Worm (Caenorhabditis elegans) whole organism, midembryonic: Measurements from ENCODE around the gene srg-32.

Experiments used
- T22C8.4 ChIP-seq: fragments of 200-800 bp; sonication (Bioruptor generic); IDR thresholded peaks from 2 replicates; pipeline ENCODE4 v1.3.6; 2022; ENCODE audit warnings: missing genetic modification characterization, missing compliant biosample characterization
- cog-1 ChIP-seq: sonication (generic microtip); optimal IDR thresholded peaks from 2 replicates; lab custom pipeline; 2016; ENCODE audit warnings: missing genetic modification characterization, missing compliant biosample characterization
- flt-1 ChIP-seq: fragments of 200-800 bp; sonication (Bioruptor generic); IDR thresholded peaks from 2 replicates; pipeline ENCODE4 v1.3.6; 2022; ENCODE audit warnings: missing genetic modification characterization, missing compliant biosample characterization
- klf-2 ChIP-seq: fragments of 200-800 bp; sonication (Bioruptor generic); conservative IDR thresholded peaks from 2 replicates; pipeline ENCODE4 v1.3.6; 2022; ENCODE audit warnings: missing genetic modification reagents, missing genetic modification characterization, missing compliant biosample characterization
- med-1 ChIP-seq: sonication (generic microtip); optimal IDR thresholded peaks from 2 replicates; lab custom pipeline; 2017; ENCODE audit warnings: missing genetic modification characterization, mild to moderate bottlenecking, missing compliant biosample characterization, antibody characterized with exemption, missing genetic modification reagents; ENCODE audit not compliant: insufficient read depth
- ref-1 ChIP-seq: fragments of 200-800 bp; sonication (Bioruptor generic); conservative IDR thresholded peaks from 2 replicates; pipeline ENCODE4 v1.3.6; 2022; ENCODE audit warnings: missing genetic modification reagents, missing genetic modification characterization, missing compliant biosample characterization
- tab-1 ChIP-seq: fragments of 200-800 bp; sonication (Bioruptor generic); IDR thresholded peaks from 2 replicates; pipeline ENCODE4 v1.3.6; 2022; ENCODE audit warnings: missing genetic modification characterization, missing compliant biosample characterization
- ztf-23 ChIP-seq: fragments of 200-800 bp; sonication (Bioruptor generic); IDR thresholded peaks from 2 replicates; pipeline ENCODE4 v1.3.6; 2022; ENCODE audit warnings: missing genetic modification reagents, missing genetic modification characterization, missing compliant biosample characterization
- ztf-29 ChIP-seq: fragments of 200-800 bp; sonication (Bioruptor generic); IDR thresholded peaks from 2 replicates; pipeline ENCODE4 v1.3.6; 2022; ENCODE audit warnings: missing genetic modification reagents, missing genetic modification characterization, missing compliant biosample characterization

The srg-32 gene

ce11 chrV:10594810-10595209, 6.2 kb upstream of the srg-32 start, which contains the start of gene T21C9.11:
T21C9.11 (minus strand) TSS chrV:10594910.
- TF ChIP-seq ztf-23 (GFP tag; lab: Robert Waterston, UW) (no peak), T22C8.4 (no peak), flt-1 (GFP tag; lab: Robert Waterston, UW) (no peak), ref-1 (no peak), med-1 (GFP tag; lab: Kevin White, UChicago) (no peak), tab-1 (GFP tag; lab: Robert Waterston, UW) (no peak), klf-2 (GFP tag; lab: Robert Waterston, UW) (no peak), ztf-29 (GFP tag; lab: Robert Waterston, UW) (no peak), cog-1 (no peak)

- TF ChIP-seq T22C8.4 (no peak), med-1 (GFP tag; lab: Kevin White, UChicago) (no peak), klf-2 (GFP tag; lab: Robert Waterston, UW) (no peak), ztf-23 (GFP tag; lab: Robert Waterston, UW) (no peak), cog-1 (no peak), ztf-29 (GFP tag; lab: Robert Waterston, UW) (no peak)
These were observed 3.9 kb upstream of the srg-32 start, which contains the start of gene T21C9.9 for ce11 chrV:10592479-10592878. T21C9.9 (minus strand) TSS chrV:10592579.

ce11 chrV:10589774-10590528, 1.4 kb upstream of the srg-32 start, which contains the start of gene ttr-23:
ttr-23 (minus strand) TSS chrV:10589860.
- TF ChIP-seq T22C8.4 (no peak), tab-1 (GFP tag; lab: Robert Waterston, UW) (no peak), flt-1 (GFP tag; lab: Robert Waterston, UW) (no peak), klf-2 (GFP tag; lab: Robert Waterston, UW) (no peak), cog-1 (no peak), ztf-23 (GFP tag; lab: Robert Waterston, UW) (no peak), med-1 (GFP tag; lab: Kevin White, UChicago) (no peak), ztf-29 (GFP tag; lab: Robert Waterston, UW) (no peak), ref-1 (no peak)

- TF ChIP-seq ztf-23 (GFP tag; lab: Robert Waterston, UW): no peak
- TF ChIP-seq cog-1: no peak
- TF ChIP-seq tab-1 (GFP tag; lab: Robert Waterston, UW): no peak
- no peak for TF ChIP-seq ztf-29 (GFP tag; lab: Robert Waterston, UW)
- no peak for TF ChIP-seq T22C8.4
- no peak for TF ChIP-seq klf-2 (GFP tag; lab: Robert Waterston, UW)
- TF ChIP-seq med-1 (GFP tag; lab: Kevin White, UChicago): no peak
- TF ChIP-seq flt-1 (GFP tag; lab: Robert Waterston, UW): no peak
- no peak for TF ChIP-seq ref-1
These were observed 6.7 kb downstream of the srg-32 start, which contains the start of gene T21C9.6 for ce11 chrV:10581837-10582300. T21C9.6 (plus strand) TSS chrV:10581887.

ce11 chrV:10580638-10581037, 8.0 kb downstream of the srg-32 start:
- TF ChIP-seq klf-2 (GFP tag; lab: Robert Waterston, UW) (no peak), tab-1 (GFP tag; lab: Robert Waterston, UW) (no peak), ztf-23 (GFP tag; lab: Robert Waterston, UW) (no peak), med-1 (GFP tag; lab: Kevin White, UChicago) (no peak), ref-1 (no peak), T22C8.4 (no peak), flt-1 (GFP tag; lab: Robert Waterston, UW) (no peak), cog-1 (no peak), ztf-29 (GFP tag; lab: Robert Waterston, UW) (no peak)

- no peak for TF ChIP-seq T22C8.4
- peak; percentile 33 for TF ChIP-seq med-1 (GFP tag; lab: Kevin White, UChicago)
- 0 out of 2 replicates have a peak, but pooled peaks have one; percentile 45 for TF ChIP-seq ztf-23 (GFP tag; lab: Robert Waterston, UW)
These were observed 9.7 kb downstream of the srg-32 start, which contains the start of the genes erh-1 and lpd-9 for ce11 chrV:10578938-10579337. erh-1 (minus strand) TSS chrV:10579141. lpd-9 (plus strand) TSS chrV:10579305.

ce11 chrV:10578226-10578625, 10.4 kb downstream of the srg-32 start, which contains the start of gene mics-1:
mics-1 (minus strand) TSS chrV:10578326.
- no peak for TF ChIP-seq ref-1
- no peak for TF ChIP-seq ztf-23 (GFP tag; lab: Robert Waterston, UW)
- TF ChIP-seq klf-2 (GFP tag; lab: Robert Waterston, UW): no peak
- no peak for TF ChIP-seq T22C8.4
- TF ChIP-seq cog-1: no peak
- no peak for TF ChIP-seq tab-1 (GFP tag; lab: Robert Waterston, UW)
- TF ChIP-seq med-1 (GFP tag; lab: Kevin White, UChicago): no peak
- no peak for TF ChIP-seq flt-1 (GFP tag; lab: Robert Waterston, UW)
- TF ChIP-seq ztf-29 (GFP tag; lab: Robert Waterston, UW): no peak

- TF ChIP-seq tab-1 (GFP tag; lab: Robert Waterston, UW): no peak
- TF ChIP-seq ztf-29 (GFP tag; lab: Robert Waterston, UW): no peak
- no peak for TF ChIP-seq med-1 (GFP tag; lab: Kevin White, UChicago)
- TF ChIP-seq cog-1: no peak
- TF ChIP-seq klf-2 (GFP tag; lab: Robert Waterston, UW): no peak
- no peak for TF ChIP-seq ref-1
These were observed 12.3 kb downstream of the srg-32 start, which contains the start of gene vps-54 for ce11 chrV:10576319-10576718. vps-54 (minus strand) TSS chrV:10576419.

- no peak for TF ChIP-seq tab-1 (GFP tag; lab: Robert Waterston, UW)
- TF ChIP-seq ztf-29 (GFP tag; lab: Robert Waterston, UW): no peak
- TF ChIP-seq klf-2 (GFP tag; lab: Robert Waterston, UW): no peak
- TF ChIP-seq ztf-23 (GFP tag; lab: Robert Waterston, UW): no peak
- TF ChIP-seq med-1 (GFP tag; lab: Kevin White, UChicago): no peak
- no peak for TF ChIP-seq T22C8.4
- no peak for TF ChIP-seq cog-1
- TF ChIP-seq ref-1: no peak
- no peak for TF ChIP-seq flt-1 (GFP tag; lab: Robert Waterston, UW)
These were observed 14.4 kb downstream of the srg-32 start for ce11 chrV:10574197-10574596.
